Fruit fly (Drosophila melanogaster) whole organism, embryonic: ENCODE measurements around the gene Nmdar2.
A peak's percentile ranks its signal among the peaks of the same experiment; 100 is the strongest.

Experiments
- Adf1 ChIP-seq: fragments of 200-800 bp; sonication (Bioruptor generic); IDR thresholded peaks from 2 replicates; pipeline ENCODE4 v1.3.6; 2022; ENCODE audit warnings: missing biosample characterization, missing genetic modification characterization
- Bgb ChIP-seq: fragments of 200-800 bp; sonication (Bioruptor generic); IDR thresholded peaks from 2 replicates; pipeline ENCODE4 v1.3.6; 2022; ENCODE audit warnings: missing biosample characterization, missing genetic modification characterization; ENCODE audit not compliant: partially characterized antibody
- CG10147 ChIP-seq: fragments of 200-800 bp; sonication (Bioruptor generic); optimal IDR thresholded peaks from 2 replicates; lab custom pipeline; 2019; ENCODE audit warnings: missing biosample characterization, mild to moderate bottlenecking, missing genetic modification characterization, moderate library complexity
- CG10565 ChIP-seq: fragments of 200-800 bp; sonication (Bioruptor generic); optimal IDR thresholded peaks from 3 replicates; lab custom pipeline; 2016; ENCODE audit warnings: missing biosample characterization, mild to moderate bottlenecking, missing genetic modification characterization
- CG10654 ChIP-seq: fragments of 200-800 bp; sonication (Bioruptor generic); optimal IDR thresholded peaks from 2 replicates; lab custom pipeline; 2016; ENCODE audit warnings: missing biosample characterization, missing genetic modification characterization
- CG11085 ChIP-seq: fragments of 200-800 bp; sonication (Bioruptor generic); IDR thresholded peaks from 2 replicates; pipeline ENCODE4 v1.3.6; 2022; ENCODE audit warnings: missing biosample characterization, missing genetic modification characterization
- CG11695 ChIP-seq: fragments of 200-800 bp; sonication (Bioruptor generic); IDR thresholded peaks from 3 replicates; pipeline ENCODE4 v1.3.6; 2022; ENCODE audit warnings: missing biosample characterization, missing genetic modification characterization
- CG14965 ChIP-seq: fragments of 200-800 bp; sonication (Bioruptor generic); optimal IDR thresholded peaks from 2 replicates; lab custom pipeline; 2016; ENCODE audit warnings: missing biosample characterization, missing genetic modification characterization, borderline replicate concordance
- CG15514 ChIP-seq: fragments of 200-800 bp; sonication (Bioruptor generic); optimal IDR thresholded peaks from 3 replicates; lab custom pipeline; 2017; ENCODE audit warnings: missing biosample characterization, missing genetic modification characterization, mild to moderate bottlenecking, moderate library complexity, missing genetic modification reagents
- CG1647 ChIP-seq: fragments of 200-800 bp; sonication (Bioruptor generic); optimal IDR thresholded peaks from 3 replicates; lab custom pipeline; 2016; ENCODE audit warnings: missing biosample characterization, missing genetic modification characterization
- CG17186 ChIP-seq: fragments of 200-800 bp; sonication (Bioruptor generic); optimal IDR thresholded peaks from 3 replicates; lab custom pipeline; 2017; ENCODE audit warnings: missing biosample characterization, missing genetic modification reagents, missing genetic modification characterization
- CG17361 ChIP-seq: fragments of 200-800 bp; sonication (Bioruptor generic); IDR thresholded peaks from 3 replicates; pipeline ENCODE4 v1.3.6; 2022; ENCODE audit warnings: missing biosample characterization, missing genetic modification characterization
- CG17612 ChIP-seq: fragments of 200-800 bp; sonication (Bioruptor generic); IDR thresholded peaks from 2 replicates; pipeline ENCODE4 v1.3.6; 2022; ENCODE audit warnings: missing biosample characterization, missing genetic modification characterization
- CG18476 ChIP-seq: fragments of 200-800 bp; sonication (Bioruptor generic); optimal IDR thresholded peaks from 2 replicates; lab custom pipeline; 2016; ENCODE audit warnings: missing biosample characterization, mild to moderate bottlenecking, missing genetic modification characterization
- CG18764 ChIP-seq: fragments of 200-800 bp; sonication (Bioruptor generic); optimal IDR thresholded peaks from 3 replicates; lab custom pipeline; 2016; ENCODE audit warnings: missing biosample characterization, missing genetic modification characterization
- CG2712 ChIP-seq: fragments of 200-800 bp; optimal IDR thresholded peaks from 3 replicates; lab custom pipeline; 2019; ENCODE audit warnings: missing biosample characterization, mild to moderate bottlenecking, missing genetic modification characterization, moderate library complexity
- CG31365 ChIP-seq: fragments of 200-800 bp; sonication (Bioruptor generic); optimal IDR thresholded peaks from 2 replicates; lab custom pipeline; 2018; ENCODE audit warnings: missing biosample characterization, mild to moderate bottlenecking, missing genetic modification characterization
- CG3163 ChIP-seq: fragments of 200-800 bp; sonication (Bioruptor generic); optimal IDR thresholded peaks from 3 replicates; lab custom pipeline; 2016; ENCODE audit warnings: missing biosample characterization, missing genetic modification characterization
- CG4424 ChIP-seq: fragments of 200-800 bp; sonication (Bioruptor generic); optimal IDR thresholded peaks from 3 replicates; lab custom pipeline; 2016; ENCODE audit warnings: missing biosample characterization, missing genetic modification characterization
- CG4617 ChIP-seq: fragments of 200-800 bp; sonication (Bioruptor generic); optimal IDR thresholded peaks from 3 replicates; lab custom pipeline; 2016; ENCODE audit warnings: missing biosample characterization, missing genetic modification characterization, borderline replicate concordance
- CG4820 ChIP-seq: fragments of 200-800 bp; sonication (Bioruptor generic); optimal IDR thresholded peaks from 3 replicates; lab custom pipeline; 2016; ENCODE audit warnings: missing biosample characterization, missing genetic modification characterization
- CG6813 ChIP-seq: fragments of 200-800 bp; sonication (Bioruptor generic); optimal IDR thresholded peaks from 2 replicates; lab custom pipeline; 2017; ENCODE audit warnings: missing biosample characterization, missing genetic modification characterization, mild to moderate bottlenecking, moderate library complexity, missing genetic modification reagents
- CG7963 ChIP-seq: fragments of 200-800 bp; sonication (Bioruptor generic); IDR thresholded peaks from 3 replicates; pipeline ENCODE4 v1.3.6; 2022; ENCODE audit warnings: missing biosample characterization, missing genetic modification characterization; ENCODE audit not compliant: partially characterized antibody
- D ChIP-seq, 2 experiments: fragments of 200-800 bp in 1 of 2; fragments of >200 bp in 1 of 2; sonication (Bioruptor generic) in 1 of 2; optimal IDR thresholded peaks; 2 replicates in 1 of 2; 3 replicates in 1 of 2; lab custom pipeline; 2017; ENCODE audit warnings: mild to moderate bottlenecking in 1 of 2, missing biosample characterization in 1 of 2, missing genetic modification characterization in 1 of 2, missing genetic modification reagents in 1 of 2
- Dll ChIP-seq: fragments of 200-800 bp; sonication (Bioruptor generic); IDR thresholded peaks from 4 replicates; pipeline ENCODE4 v1.3.6; 2022; ENCODE audit warnings: missing biosample characterization, missing genetic modification characterization; ENCODE audit not compliant: partially characterized antibody
- ERR ChIP-seq: fragments of 200-800 bp; sonication (Bioruptor generic); optimal IDR thresholded peaks from 2 replicates; lab custom pipeline; 2016; ENCODE audit warnings: missing biosample characterization, missing genetic modification characterization
- Ets97D ChIP-seq: fragments of 200-800 bp; sonication (Bioruptor generic); optimal IDR thresholded peaks from 3 replicates; lab custom pipeline; 2016; ENCODE audit warnings: missing biosample characterization, missing genetic modification characterization
- Fer1 ChIP-seq: fragments of 200-800 bp; sonication (Bioruptor generic); optimal IDR thresholded peaks from 2 replicates; lab custom pipeline; 2017; ENCODE audit warnings: missing biosample characterization, mild to moderate bottlenecking, missing genetic modification characterization
- Kr ChIP-seq: fragments of 200-800 bp; sonication (Bioruptor generic); optimal IDR thresholded peaks from 2 replicates; lab custom pipeline; 2017; ENCODE audit warnings: missing biosample characterization, mild to moderate bottlenecking, missing genetic modification characterization
- Meics ChIP-seq: fragments of 200-800 bp; sonication (Bioruptor generic); optimal IDR thresholded peaks from 2 replicates; lab custom pipeline; 2017; ENCODE audit warnings: missing biosample characterization, mild to moderate bottlenecking, missing genetic modification characterization
- Mrtf ChIP-seq: fragments of 200-800 bp; sonication (Bioruptor generic); IDR thresholded peaks from 3 replicates; pipeline ENCODE4 v1.3.6; 2022; ENCODE audit warnings: missing biosample characterization, missing genetic modification characterization
- Rx ChIP-seq: fragments of 200-800 bp; sonication (Bioruptor generic); IDR thresholded peaks from 2 replicates; pipeline ENCODE4 v1.3.6; 2022; ENCODE audit warnings: missing biosample characterization, missing genetic modification characterization
- Xbp1 ChIP-seq: fragments of 200-800 bp; sonication (Bioruptor generic); optimal IDR thresholded peaks from 3 replicates; lab custom pipeline; 2016; ENCODE audit warnings: missing biosample characterization, mild to moderate bottlenecking, missing genetic modification characterization
- ara ChIP-seq: fragments of 200-800 bp; sonication (Bioruptor generic); IDR thresholded peaks from 2 replicates; pipeline ENCODE4 v1.3.6; 2022; ENCODE audit warnings: missing biosample characterization, missing genetic modification characterization
- bigmax ChIP-seq: fragments of 200-800 bp; sonication (Bioruptor generic); optimal IDR thresholded peaks from 2 replicates; lab custom pipeline; 2018; ENCODE audit warnings: missing biosample characterization, mild to moderate bottlenecking, missing genetic modification characterization
- br ChIP-seq: fragments of >200 bp; optimal IDR thresholded peaks from 2 replicates; lab custom pipeline; 2017
- chinmo ChIP-seq: fragments of 200-800 bp; sonication (Bioruptor generic); IDR thresholded peaks from 4 replicates; pipeline ENCODE4 v1.3.6; 2022; ENCODE audit warnings: missing biosample characterization, missing genetic modification characterization; ENCODE audit not compliant: partially characterized antibody
- dmrt99B ChIP-seq: fragments of 200-800 bp; sonication (Bioruptor generic); optimal IDR thresholded peaks from 2 replicates; lab custom pipeline; 2018; ENCODE audit warnings: missing biosample characterization, mild to moderate bottlenecking, missing genetic modification characterization, moderate library complexity
- hbn ChIP-seq: fragments of 200-800 bp; sonication (Bioruptor generic); IDR thresholded peaks from 2 replicates; pipeline ENCODE4 v1.3.6; 2022; ENCODE audit warnings: missing biosample characterization, missing genetic modification characterization; ENCODE audit not compliant: partially characterized antibody
- inv ChIP-seq: fragments of 200-800 bp; sonication (Bioruptor generic); IDR thresholded peaks from 2 replicates; pipeline ENCODE4 v1.3.6; 2022; ENCODE audit warnings: missing biosample characterization, missing genetic modification characterization; ENCODE audit not compliant: partially characterized antibody
- jumu ChIP-seq: fragments of 200-800 bp; sonication (Bioruptor generic); optimal IDR thresholded peaks from 3 replicates; lab custom pipeline; 2016; ENCODE audit warnings: missing biosample characterization, missing genetic modification characterization
- lbe ChIP-seq: fragments of 200-800 bp; sonication (Bioruptor generic); optimal IDR thresholded peaks from 2 replicates; lab custom pipeline; 2016; ENCODE audit warnings: missing biosample characterization, mild to moderate bottlenecking, missing genetic modification characterization
- lilli ChIP-seq: fragments of 200-800 bp; sonication (Bioruptor generic); optimal IDR thresholded peaks from 3 replicates; lab custom pipeline; 2016; ENCODE audit warnings: missing biosample characterization, missing genetic modification characterization
- nau ChIP-seq: fragments of 200-800 bp; sonication (Bioruptor generic); optimal IDR thresholded peaks from 3 replicates; lab custom pipeline; 2017; ENCODE audit warnings: missing biosample characterization, mild to moderate bottlenecking, missing genetic modification characterization, missing genetic modification reagents
- otp ChIP-seq: fragments of 200-800 bp; sonication (Bioruptor generic); IDR thresholded peaks from 3 replicates; pipeline ENCODE4, ENCODE4 v1.3.6; 2022; ENCODE audit warnings: missing biosample characterization, missing genetic modification characterization
- pho ChIP-seq: fragments of 200-800 bp; sonication (Bioruptor generic); optimal IDR thresholded peaks from 2 replicates; lab custom pipeline; 2016; ENCODE audit warnings: missing biosample characterization, missing genetic modification characterization
- sd ChIP-seq: fragments of 200-800 bp; sonication (Bioruptor generic); optimal IDR thresholded peaks from 3 replicates; lab custom pipeline; 2018; ENCODE audit warnings: missing biosample characterization, mild to moderate bottlenecking, missing genetic modification characterization, moderate library complexity
- sima ChIP-seq: fragments of 200-800 bp; sonication (Bioruptor generic); optimal IDR thresholded peaks from 2 replicates; lab custom pipeline; 2016; ENCODE audit warnings: missing biosample characterization, missing genetic modification characterization
- sisA ChIP-seq: fragments of 200-800 bp; sonication (Bioruptor generic); IDR thresholded peaks from 2 replicates; pipeline ENCODE4 v1.3.6; 2022; ENCODE audit warnings: missing biosample characterization, missing genetic modification characterization
- twi ChIP-seq: fragments of 200-800 bp; optimal IDR thresholded peaks from 2 replicates; lab custom pipeline; 2019; ENCODE audit warnings: missing biosample characterization, mild to moderate bottlenecking, missing genetic modification characterization, moderate library complexity
- yki ChIP-seq: fragments of >200 bp; optimal IDR thresholded peaks from 3 replicates; lab custom pipeline; 2018

Nmdar2 gene

dm6 chrX:1476848-1477247 is 30.8 kb downstream of the Nmdar2 start, which contains the start of the genes Rab27 and mei-38 (continued):
- TF ChIP-seq CG11085 (GFP tag; lab: Robert Waterston, UW) (no peak), lilli (GFP tag; lab: Kevin White, UChicago) (peak; percentile 18), CG3163 (peak; percentile 13), CG10565 (GFP tag; lab: Kevin White, UChicago) (no peak), ERR (no peak), otp (no peak), Fer1 (GFP tag; lab: Kevin White, UChicago) (peak; percentile 9), CG2712 (no peak), Adf1 (GFP tag; lab: Robert Waterston, UW) (no peak), CG17361 (no peak), CG4820 (GFP tag; lab: Kevin White, UChicago) (peak; percentile 12), CG10147 (GFP tag; lab: Kevin White, UChicago) (no peak), CG17612 (GFP tag; lab: Robert Waterston, UW) (no peak), nau (no peak), inv (peak; percentile 60; the same call in 1 of the 2 replicates), Bgb (GFP tag; lab: Robert Waterston, UW) (peak; percentile 75), sisA (GFP tag; lab: Robert Waterston, UW) (no peak), CG11695 (GFP tag; lab: Robert Waterston, UW) (no peak), CG1647 (GFP tag; lab: Kevin White, UChicago) (peak; percentile 14), Meics (no peak), CG10654 (GFP tag; lab: Kevin White, UChicago) (no peak), CG31365 (tag; lab: Kevin White, UChicago) (no peak), D (optimal IDR thresholded peaks at IDR 0.05; lab: Kevin White, UChicago) (no peak), D (GFP tag; optimal IDR thresholded peaks at IDR 0.05; lab: Kevin White, UChicago) (no peak), CG6813 (no peak), hbn (peak; percentile 57; the same call in 1 of the 2 replicates), CG14965 (GFP tag; lab: Kevin White, UChicago) (no peak), sima (GFP tag; lab: Kevin White, UChicago) (no peak), yki (lab: Kevin White, UChicago) (no peak), dmrt99B (tag; lab: Kevin White, UChicago) (no peak), jumu (GFP tag; lab: Kevin White, UChicago) (peak; percentile 44), CG4424 (peak; percentile 7), Rx (GFP tag; lab: Robert Waterston, UW) (no peak), Kr (no peak), twi (no peak), CG15514 (GFP tag; lab: Kevin White, UChicago) (peak; percentile 62), ara (no peak), CG4617 (no peak), bigmax (GFP tag; lab: Kevin White, UChicago) (no peak), CG17186 (GFP tag; lab: Kevin White, UChicago) (peak; percentile 75), Dll (GFP tag; lab: Robert Waterston, UW) (peak; percentile 71; the same call in 3 of the 4 replicates), CG18764 (GFP tag; lab: Kevin White, UChicago) (no peak), sd (tag; lab: Kevin White, UChicago) (no peak), Ets97D (GFP tag; lab: Kevin White, UChicago) (peak; percentile 54), br (lab: Kevin White, UChicago) (no peak), chinmo (GFP tag; lab: Robert Waterston, UW) (0 out of 4 replicates have a peak, but pooled peaks have one; percentile 61), CG18476 (no peak), CG7963 (peak; percentile 53; the same call in 1 of the 3 replicates), Xbp1 (GFP tag; lab: Kevin White, UChicago) (peak; percentile 20), lbe (peak; percentile 4), Mrtf (no peak), pho (GFP tag; lab: Kevin White, UChicago) (peak; percentile 37)
